Fruit fly (Drosophila melanogaster) whole organism, wandering third instar larva: ENCODE results near the gene mbt.

Experiments used
- Dif ChIP-seq: fragments of 200-275, 200-300 bp; sonication (Bioruptor generic); optimal IDR thresholded peaks from 2 replicates; lab custom pipeline; 2018; ENCODE audit warnings: missing biosample characterization, missing genetic modification characterization; ENCODE audit not compliant: partially characterized antibody
- Myc ChIP-seq: fragments of >200 bp; optimal IDR thresholded peaks from 2 replicates; lab custom pipeline; 2017
- br ChIP-seq: fragments of 200-800 bp; sonication (Bioruptor generic); optimal IDR thresholded peaks from 2 replicates; lab custom pipeline; 2016; ENCODE audit warnings: missing biosample characterization, missing genetic modification characterization
- brk ChIP-seq: fragments of 200-800 bp; sonication (Bioruptor generic); optimal IDR thresholded peaks from 2 replicates; lab custom pipeline; 2016; ENCODE audit warnings: missing biosample characterization, mild to moderate bottlenecking, missing genetic modification characterization
- fru ChIP-seq: fragments of 200-800 bp; sonication (Bioruptor generic); optimal IDR thresholded peaks from 3 replicates; lab custom pipeline; 2016; ENCODE audit warnings: missing biosample characterization, mild to moderate bottlenecking, missing genetic modification characterization
- tai ChIP-seq: sonication (Bioruptor generic); optimal IDR thresholded peaks from 2 replicates; lab custom pipeline; 2016; ENCODE audit warnings: missing biosample characterization, missing genetic modification characterization
- usp ChIP-seq: fragments of >200 bp; optimal IDR thresholded peaks from 2 replicates; lab custom pipeline; 2017; ENCODE audit warnings: missing biosample characterization, missing genetic modification characterization
- woc ChIP-seq: sonication (Bioruptor generic); optimal IDR thresholded peaks from 2 replicates; lab custom pipeline; 2016; ENCODE audit warnings: missing biosample characterization, mild to moderate bottlenecking, missing genetic modification characterization

dm6 chrX:16618724-16619123, 8.2 kb downstream of the mbt start:
- no peak for TF ChIP-seq brk (GFP tag; lab: Kevin White, UChicago)
- no peak for TF ChIP-seq tai
- no peak for TF ChIP-seq usp (GFP tag; lab: Kevin White, UChicago)
- no peak for TF ChIP-seq br (GFP tag; lab: Kevin White, UChicago)
- TF ChIP-seq Myc (lab: Kevin White, UChicago) = no peak
- TF ChIP-seq Dif (GFP tag; lab: Kevin White, UChicago) = no peak
- no peak for TF ChIP-seq fru
- TF ChIP-seq woc (GFP tag; lab: Kevin White, UChicago) = no peak
